Worm (Caenorhabditis elegans) whole organism, L2 larva: ENCODE results near the gene C07D8.5.
A peak's percentile ranks its signal among the peaks of the same experiment; 100 is the strongest.

Experiments
- C34F6.9 ChIP-seq: fragments of 150-350 bp; optimal IDR thresholded peaks from 2 replicates; lab custom pipeline; 2014; ENCODE audit warnings: missing biosample characterization, missing genetic modification characterization
- F13H6.1 ChIP-seq: sonication (generic microtip); optimal IDR thresholded peaks from 2 replicates; lab custom pipeline; 2016; ENCODE audit warnings: missing genetic modification characterization, missing compliant biosample characterization
- R02D3.7 ChIP-seq: fragments of 150-350 bp; optimal IDR thresholded peaks from 2 replicates; lab custom pipeline; 2014; ENCODE audit warnings: missing biosample characterization, missing genetic modification characterization
- Y55F3AM.14 ChIP-seq: fragments of 200-800 bp; sonication (Bioruptor generic); optimal IDR thresholded peaks from 2 replicates; lab custom pipeline; 2018; ENCODE audit warnings: mild to moderate bottlenecking, missing genetic modification characterization, missing compliant biosample characterization
- ZK546.5 ChIP-seq: sonication (generic microtip); optimal IDR thresholded peaks from 2 replicates; lab custom pipeline; 2017; ENCODE audit warnings: missing biosample characterization, missing genetic modification characterization
- alr-1 ChIP-seq: fragments of 150-350 bp; optimal IDR thresholded peaks from 2 replicates; lab custom pipeline; 2014; ENCODE audit warnings: missing biosample characterization, missing genetic modification characterization
- aly-2 ChIP-seq: fragments of 150-350 bp; optimal IDR thresholded peaks from 2 replicates; lab custom pipeline; 2014; ENCODE audit warnings: missing biosample characterization, missing genetic modification characterization
- ama-1 ChIP-seq: fragments of 150-350 bp; optimal IDR thresholded peaks from 2 replicates; lab custom pipeline; 2018; ENCODE audit warnings: inconsistent platforms
- blmp-1 ChIP-seq: sonication (generic microtip); optimal IDR thresholded peaks from 2 replicates; lab custom pipeline; 2017; ENCODE audit warnings: missing genetic modification characterization, mild to moderate bottlenecking, missing compliant biosample characterization, antibody characterized with exemption, moderate library complexity; ENCODE audit not compliant: insufficient read depth
- ceh-16 ChIP-seq: fragments of 150-350 bp; optimal IDR thresholded peaks from 2 replicates; lab custom pipeline; 2014; ENCODE audit warnings: missing biosample characterization, missing genetic modification characterization
- ceh-82 ChIP-seq: fragments of 150-350 bp; optimal IDR thresholded peaks from 2 replicates; lab custom pipeline; 2014; ENCODE audit warnings: missing biosample characterization, missing genetic modification characterization
- crh-2 ChIP-seq: sonication (generic microtip); optimal IDR thresholded peaks from 2 replicates; lab custom pipeline; 2017; ENCODE audit warnings: missing biosample characterization, missing genetic modification characterization
- dmd-4 ChIP-seq: sonication (generic microtip); optimal IDR thresholded peaks from 2 replicates; lab custom pipeline; 2017; ENCODE audit warnings: missing biosample characterization, missing genetic modification characterization
- egl-27 ChIP-seq: sonication (generic microtip); optimal IDR thresholded peaks from 3 replicates; lab custom pipeline; 2017; ENCODE audit warnings: missing biosample characterization, missing genetic modification reagents, missing genetic modification characterization
- elt-1 ChIP-seq: fragments of 150-350 bp; optimal IDR thresholded peaks from 2 replicates; lab custom pipeline; 2014; ENCODE audit warnings: missing biosample characterization, missing genetic modification characterization
- elt-3 ChIP-seq: sonication (generic microtip); optimal IDR thresholded peaks from 2 replicates; lab custom pipeline; 2017; ENCODE audit warnings: missing biosample characterization, missing genetic modification characterization
- fos-1 ChIP-seq: fragments of 150-350 bp; optimal IDR thresholded peaks from 2 replicates; lab custom pipeline; 2014; ENCODE audit warnings: missing biosample characterization, missing genetic modification characterization
- gmeb-1 ChIP-seq: fragments of 150-350 bp; optimal IDR thresholded peaks from 2 replicates; lab custom pipeline; 2014; ENCODE audit warnings: missing biosample characterization, missing genetic modification characterization
- lin-11 ChIP-seq: fragments of 150-350 bp; sonication (generic microtip); optimal IDR thresholded peaks from 2 replicates; lab custom pipeline; 2014; ENCODE audit warnings: missing biosample characterization, missing genetic modification characterization, inconsistent platforms, mixed read lengths
- lin-13 ChIP-seq: fragments of 150-350 bp; optimal IDR thresholded peaks from 2 replicates; lab custom pipeline; 2014; ENCODE audit warnings: missing biosample characterization, missing genetic modification reagents, missing genetic modification characterization
- lin-39 ChIP-seq: fragments of 150-350 bp; optimal IDR thresholded peaks from 2 replicates; lab custom pipeline; 2014; ENCODE audit warnings: missing biosample characterization, missing genetic modification reagents, missing genetic modification characterization
- lsy-2 ChIP-seq, 2 experiments: fragments of 150-350 bp in 1 of 2; sonication (generic microtip) in 1 of 2; optimal IDR thresholded peaks; 2 replicates each; lab custom pipeline; 2014 to 2017; ENCODE audit warnings: missing biosample characterization in 2 of 2, missing genetic modification characterization in 2 of 2
- mab-5 ChIP-seq: fragments of 150-350 bp; optimal IDR thresholded peaks from 2 replicates; lab custom pipeline; 2014; ENCODE audit warnings: missing biosample characterization, missing genetic modification characterization
- mbf-1 ChIP-seq: sonication (generic microtip); optimal IDR thresholded peaks from 2 replicates; lab custom pipeline; 2017; ENCODE audit warnings: missing biosample characterization, missing genetic modification characterization
- mdl-1 ChIP-seq, 2 experiments: fragments of 150-350 bp in 1 of 2; sonication (generic microtip) in 1 of 2; optimal IDR thresholded peaks; 2 replicates each; lab custom pipeline; 2017; ENCODE audit warnings: missing biosample characterization in 2 of 2, missing genetic modification characterization in 2 of 2
- nhr-10 ChIP-seq: sonication (generic microtip); optimal IDR thresholded peaks from 2 replicates; lab custom pipeline; 2017; ENCODE audit warnings: missing biosample characterization, missing genetic modification characterization
- nhr-11 ChIP-seq: fragments of 150-350 bp; optimal IDR thresholded peaks from 2 replicates; lab custom pipeline; 2014; ENCODE audit warnings: missing biosample characterization, missing genetic modification characterization
- nhr-12 ChIP-seq: fragments of 150-350 bp; optimal IDR thresholded peaks from 2 replicates; lab custom pipeline; 2014; ENCODE audit warnings: missing biosample characterization, missing genetic modification characterization
- nhr-129 ChIP-seq: fragments of 150-350 bp; optimal IDR thresholded peaks from 2 replicates; lab custom pipeline; 2014; ENCODE audit warnings: missing biosample characterization, missing genetic modification characterization
- nhr-21 ChIP-seq: fragments of 150-350 bp; optimal IDR thresholded peaks from 2 replicates; lab custom pipeline; 2014; ENCODE audit warnings: missing biosample characterization, missing genetic modification characterization
- nhr-23 ChIP-seq: fragments of 150-350 bp; optimal IDR thresholded peaks from 2 replicates; lab custom pipeline; 2014; ENCODE audit warnings: missing biosample characterization, missing genetic modification reagents, missing genetic modification characterization
- nhr-237 ChIP-seq: fragments of 150-350 bp; optimal IDR thresholded peaks from 2 replicates; lab custom pipeline; 2014; ENCODE audit warnings: missing biosample characterization, missing genetic modification characterization
- nhr-25 ChIP-seq: fragments of 150-350 bp; sonication (generic microtip); optimal IDR thresholded peaks from 3 replicates; lab custom pipeline; 2014; ENCODE audit warnings: missing biosample characterization, missing genetic modification characterization
- nhr-6 ChIP-seq: fragments of 150-350 bp; optimal IDR thresholded peaks from 2 replicates; lab custom pipeline; 2014; ENCODE audit warnings: missing biosample characterization, missing genetic modification characterization
- nhr-77 ChIP-seq: fragments of 150-350 bp; optimal IDR thresholded peaks from 2 replicates; lab custom pipeline; 2014; ENCODE audit warnings: missing biosample characterization, missing genetic modification characterization
- peb-1 ChIP-seq: fragments of 150-350 bp; optimal IDR thresholded peaks from 2 replicates; lab custom pipeline; 2014; ENCODE audit warnings: missing biosample characterization, missing genetic modification characterization
- sem-4 ChIP-seq: fragments of 150-350 bp; optimal IDR thresholded peaks from 2 replicates; lab custom pipeline; 2014; ENCODE audit warnings: missing biosample characterization, missing genetic modification reagents, missing genetic modification characterization
- skn-1 ChIP-seq: sonication (generic microtip); optimal IDR thresholded peaks from 2 replicates; lab custom pipeline; 2017; ENCODE audit warnings: missing biosample characterization, missing genetic modification characterization
- sma-3 ChIP-seq: sonication (generic microtip); optimal IDR thresholded peaks from 2 replicates; lab custom pipeline; 2016; ENCODE audit warnings: missing genetic modification reagents, missing genetic modification characterization, missing compliant biosample characterization
- sma-9 ChIP-seq, 2 experiments: fragments of 150-350 bp in 1 of 2; sonication (generic microtip) in 1 of 2; optimal IDR thresholded peaks; 2 replicates each; lab custom pipeline; 2014 to 2016; ENCODE audit warnings: missing genetic modification characterization in 2 of 2, mild to moderate bottlenecking in 1 of 2, missing biosample characterization in 1 of 2, missing compliant biosample characterization in 1 of 2, missing genetic modification reagents in 1 of 2, moderate library complexity in 1 of 2
- snpc-4 ChIP-seq: fragments of 150-350 bp; optimal IDR thresholded peaks from 2 replicates; lab custom pipeline; 2014; ENCODE audit warnings: missing biosample characterization, missing genetic modification characterization
- unc-39 ChIP-seq: fragments of 150-350 bp; optimal IDR thresholded peaks from 2 replicates; lab custom pipeline; 2014; ENCODE audit warnings: missing biosample characterization, missing genetic modification characterization
- unc-55 ChIP-seq: fragments of 150-350 bp; sonication (generic microtip); optimal IDR thresholded peaks from 3 replicates; lab custom pipeline; 2014; ENCODE audit warnings: missing biosample characterization, missing genetic modification reagents, missing genetic modification characterization
- unc-62 ChIP-seq: fragments of 150-350 bp; optimal IDR thresholded peaks from 2 replicates; lab custom pipeline; 2014; ENCODE audit warnings: missing biosample characterization, missing genetic modification reagents, missing genetic modification characterization
- zag-1 ChIP-seq: fragments of 150-350 bp; optimal IDR thresholded peaks from 2 replicates; lab custom pipeline; 2014; ENCODE audit warnings: missing biosample characterization, missing genetic modification characterization
- ztf-1 ChIP-seq: fragments of 200-800 bp; sonication (Bioruptor generic); conservative IDR thresholded peaks from 2 replicates; pipeline ENCODE4 v1.3.6; 2022; ENCODE audit warnings: missing genetic modification characterization, missing compliant biosample characterization
- ztf-11 ChIP-seq: sonication (generic microtip); optimal IDR thresholded peaks from 2 replicates; lab custom pipeline; 2017; ENCODE audit warnings: missing biosample characterization, missing genetic modification characterization
- ztf-4 ChIP-seq: fragments of 150-350 bp; optimal IDR thresholded peaks from 2 replicates; lab custom pipeline; 2014; ENCODE audit warnings: missing biosample characterization, missing genetic modification characterization

The C07D8.5 gene

DNA sequence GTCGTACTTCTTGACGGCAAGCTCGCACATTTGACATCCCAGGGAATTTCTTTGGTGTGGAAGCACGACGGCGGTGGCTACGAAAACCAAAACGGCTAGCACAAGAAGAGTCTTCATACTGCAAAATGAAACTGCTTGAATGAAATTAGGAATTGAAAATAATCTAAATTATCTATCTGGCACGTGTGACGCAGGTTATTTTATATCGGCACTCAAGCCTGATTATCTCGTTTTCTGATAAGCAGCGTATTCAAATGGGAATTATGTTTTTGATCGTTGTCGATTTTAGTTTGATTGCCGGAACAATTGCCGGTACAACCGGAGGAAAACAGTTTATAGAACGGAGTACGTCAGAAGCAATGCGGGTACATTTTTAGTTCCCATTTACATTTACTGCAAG is 25.2 kb upstream of the C07D8.5 start, which contains the start of gene spp-4:
TSS of gene spp-4 (minus strand) at position 118 of the 400 bp plus-strand sequence.
- TF ChIP-seq fos-1 (tag; lab: Kevin White, UChicago) (peak; percentile 3), sma-9 (GFP tag; optimal IDR thresholded peaks at IDR 0.05; lab: Kevin White, UChicago) (peak; percentile 27), sma-9 (tag; optimal IDR thresholded peaks at IDR 0.05; lab: Kevin White, UChicago) (no peak), nhr-129 (tag; lab: Kevin White, UChicago) (no peak), elt-1 (tag; lab: Kevin White, UChicago) (no peak), sem-4 (tag; lab: Kevin White, UChicago) (no peak)

DNA sequence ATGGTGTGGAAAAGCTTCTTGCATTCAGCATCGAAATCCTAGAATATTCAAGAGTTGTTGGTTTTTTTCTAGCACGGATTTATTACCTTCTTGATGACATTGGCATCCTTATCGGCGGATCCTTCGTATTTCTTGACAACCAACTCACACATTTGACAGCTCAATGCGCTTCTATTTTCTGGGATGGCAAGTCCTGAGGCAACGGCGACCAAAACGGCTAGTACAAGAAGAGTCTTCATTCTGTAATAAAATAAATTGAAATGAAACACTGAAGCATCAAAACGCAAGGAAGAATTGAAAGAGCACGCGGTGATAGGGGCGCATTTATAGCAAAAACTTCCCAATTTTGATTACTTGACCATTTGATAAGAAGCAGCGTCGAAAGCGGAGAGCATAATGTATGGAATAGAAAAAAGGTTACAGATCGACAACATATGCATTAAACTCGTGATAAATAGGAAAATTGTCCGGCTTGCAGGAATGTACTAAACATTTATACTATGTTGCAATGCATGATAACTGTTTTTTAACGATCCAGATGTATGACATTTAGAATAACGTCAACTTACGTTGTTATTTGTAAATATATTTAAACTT is 23.6 kb upstream of the C07D8.5 start, which contains the start of gene spp-5:
TSS of gene spp-5 (minus strand) at position 240 of the 597 bp plus-strand sequence.
- TF ChIP-seq fos-1 (tag; lab: Kevin White, UChicago) = peak; percentile 71
- no peak for TF ChIP-seq unc-62
- no peak for TF ChIP-seq R02D3.7
- peak; percentile 54 for TF ChIP-seq gmeb-1
- TF ChIP-seq unc-39 (tag; lab: Kevin White, UChicago) = no peak
- peak in 1 of 2 experiments; percentile 1 for TF ChIP-seq lsy-2 (tag; optimal IDR thresholded peaks at IDR 0.05; lab: Kevin White, UChicago)
- peak; percentile 37 for TF ChIP-seq sma-9 (GFP tag; optimal IDR thresholded peaks at IDR 0.05; lab: Kevin White, UChicago)
- no peak for TF ChIP-seq sma-9 (tag; optimal IDR thresholded peaks at IDR 0.05; lab: Kevin White, UChicago)
- no peak for TF ChIP-seq ztf-1 (GFP tag; lab: Robert Waterston, UW)
- no peak for TF ChIP-seq nhr-25 (tag; lab: Kevin White, UChicago)
- no peak for TF ChIP-seq ceh-16 (tag; lab: Kevin White, UChicago)
- TF ChIP-seq C34F6.9 (tag; lab: Kevin White, UChicago) = no peak
- no peak for TF ChIP-seq elt-1 (tag; lab: Kevin White, UChicago)
- no peak for TF ChIP-seq lin-39
- TF ChIP-seq sma-3 = no peak
- TF ChIP-seq elt-3 (tag; lab: Kevin White, UChicago) = no peak
- TF ChIP-seq alr-1 (tag; lab: Kevin White, UChicago) = no peak
- TF ChIP-seq skn-1 = no peak
- TF ChIP-seq nhr-21 = no peak
- TF ChIP-seq nhr-11 (tag; lab: Kevin White, UChicago) = no peak
- no peak for TF ChIP-seq unc-55 (GFP tag; lab: Kevin White, UChicago)
- no peak for TF ChIP-seq zag-1 (tag; lab: Kevin White, UChicago)
- TF ChIP-seq blmp-1 = no peak
- no peak for TF ChIP-seq nhr-6
- peak; percentile 67 for TF ChIP-seq crh-2 (tag; lab: Kevin White, UChicago)
- TF ChIP-seq mbf-1 (tag; lab: Kevin White, UChicago) = no peak
- TF ChIP-seq egl-27 = no peak
- TF ChIP-seq ZK546.5 (tag; lab: Kevin White, UChicago) = no peak
- TF ChIP-seq mdl-1 (tag; optimal IDR thresholded peaks at IDR 0.05; lab: Kevin White, UChicago) = no peak
- TF ChIP-seq lin-13 = no peak
- TF ChIP-seq Y55F3AM.14 (GFP tag; lab: Kevin White, UChicago) = no peak
- no peak for TF ChIP-seq nhr-12 (tag; lab: Kevin White, UChicago)
- no peak for TF ChIP-seq nhr-77 (tag; lab: Kevin White, UChicago)
- peak; percentile 20 for TF ChIP-seq nhr-129 (tag; lab: Kevin White, UChicago)
- TF ChIP-seq snpc-4 (tag; lab: Kevin White, UChicago) = no peak
- TF ChIP-seq mab-5 (tag; lab: Kevin White, UChicago) = no peak
- no peak for TF ChIP-seq sem-4 (tag; lab: Kevin White, UChicago)
- no peak for TF ChIP-seq nhr-10 (tag; lab: Kevin White, UChicago)
- no peak for TF ChIP-seq ceh-82 (tag; lab: Kevin White, UChicago)
- no peak for TF ChIP-seq ztf-4 (tag; lab: Kevin White, UChicago)
- TF ChIP-seq nhr-23 = no peak
- TF ChIP-seq ama-1 = no peak
- TF ChIP-seq ztf-11 (tag; lab: Kevin White, UChicago) = no peak
- TF ChIP-seq dmd-4 (tag; lab: Kevin White, UChicago) = no peak
- TF ChIP-seq aly-2 (tag; lab: Kevin White, UChicago) = no peak
- TF ChIP-seq peb-1 (tag; lab: Kevin White, UChicago) = no peak
- TF ChIP-seq nhr-237 (tag; lab: Kevin White, UChicago) = no peak
- TF ChIP-seq lin-11 (tag; lab: Kevin White, UChicago) = no peak
- TF ChIP-seq F13H6.1 (tag; lab: Kevin White, UChicago) = peak; percentile 65
